Fruit fly (Drosophila melanogaster) whole organism, embryonic: ENCODE results near the gene Cht5.
A peak's percentile ranks its signal among the peaks of the same experiment; 100 is the strongest.

Experiments
- CG2129 ChIP-seq: fragments of 200-800 bp; sonication (Bioruptor generic); IDR thresholded peaks from 2 replicates; pipeline ENCODE4 v1.3.6; 2022; ENCODE audit warnings: missing biosample characterization, missing genetic modification characterization; ENCODE audit not compliant: partially characterized antibody
- CG32767 ChIP-seq: fragments of 200-800 bp; sonication (Bioruptor generic); IDR thresholded peaks from 2 replicates; pipeline ENCODE4 v1.3.6; 2022; ENCODE audit warnings: missing biosample characterization, missing genetic modification characterization
- CoRest ChIP-seq: fragments of 200-800 bp; sonication (Bioruptor generic); optimal IDR thresholded peaks from 3 replicates; lab custom pipeline; 2018; ENCODE audit warnings: missing biosample characterization, mild to moderate bottlenecking, missing genetic modification characterization, moderate library complexity
- Gug ChIP-seq: fragments of 200-800 bp; sonication (Bioruptor generic); IDR thresholded peaks from 4 replicates; pipeline ENCODE4 v1.3.6; 2022; ENCODE audit warnings: missing biosample characterization, missing genetic modification characterization
- Med ChIP-seq: fragments of 200-800 bp; sonication (Bioruptor generic); peaks from one replicate; lab custom pipeline; 2016; ENCODE audit warnings: missing biosample characterization, missing genetic modification characterization, mild to moderate bottlenecking, inconsistent platforms, moderate library complexity
- dati ChIP-seq: fragments of 200-800 bp; sonication (Bioruptor generic); IDR thresholded peaks from 2 replicates; pipeline ENCODE4 v1.3.6; 2022; ENCODE audit warnings: missing biosample characterization, missing genetic modification characterization
- gfzf ChIP-seq: fragments of 200-800 bp; sonication (Bioruptor generic); optimal IDR thresholded peaks from 2 replicates; lab custom pipeline; 2016; ENCODE audit warnings: missing biosample characterization, mild to moderate bottlenecking, missing genetic modification characterization, moderate library complexity
- oc ChIP-seq: fragments of 200-800 bp; sonication (Bioruptor generic); optimal IDR thresholded peaks from 2 replicates; lab custom pipeline; 2018; ENCODE audit warnings: missing biosample characterization, mild to moderate bottlenecking, missing genetic modification characterization, moderate library complexity
- pzg ChIP-seq: fragments of 200-800 bp; sonication (Bioruptor generic); optimal IDR thresholded peaks from 3 replicates; lab custom pipeline; 2018; ENCODE audit warnings: missing biosample characterization, mild to moderate bottlenecking, missing genetic modification characterization, moderate library complexity
- ttk ChIP-seq: fragments of 200-800 bp; sonication (Bioruptor generic); IDR thresholded peaks from 2 replicates; pipeline ENCODE4 v2.1.2; 2022; ENCODE audit warnings: missing biosample characterization, missing genetic modification characterization

DNA sequence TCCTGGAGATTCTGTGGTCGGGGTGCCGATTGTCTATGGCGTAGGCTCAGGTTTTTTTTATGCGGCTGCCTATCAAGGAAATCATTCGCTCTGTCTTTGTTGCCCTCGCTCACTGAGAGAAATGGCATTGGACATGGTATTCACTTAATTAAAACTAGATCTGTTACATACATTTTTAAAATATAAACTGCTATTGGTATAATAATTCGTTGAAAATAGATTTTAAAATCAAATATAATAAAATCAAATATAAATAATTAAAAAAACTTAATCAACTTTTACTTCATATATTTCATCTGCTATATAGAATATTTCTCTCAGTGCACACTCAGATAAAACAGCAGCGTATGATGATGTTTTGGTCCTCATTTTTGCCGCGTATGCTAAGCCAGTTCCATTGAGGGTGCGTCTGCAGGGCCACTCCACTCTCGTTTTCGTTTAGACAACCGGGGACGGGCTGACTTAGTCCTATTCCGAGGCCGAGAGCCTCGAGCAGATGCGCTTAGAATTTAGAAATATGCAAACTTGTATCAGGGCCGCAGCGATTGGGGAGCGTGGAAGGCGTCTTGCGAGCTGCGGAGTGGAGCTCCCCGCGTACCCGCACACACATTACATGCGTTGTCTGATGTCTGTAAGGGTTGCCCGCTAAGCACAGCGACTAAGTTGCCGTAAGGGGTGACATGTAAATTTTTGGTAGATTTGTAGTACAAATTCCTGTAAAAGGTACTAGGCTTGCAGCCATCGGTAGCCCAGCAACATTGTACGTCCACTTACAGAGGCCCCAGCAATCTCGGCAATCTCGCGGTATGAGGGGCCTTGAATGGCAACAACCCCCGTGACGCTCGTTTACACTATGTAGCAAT, 32.4 kb downstream of the Cht5 start:
- TF ChIP-seq gfzf: no peak
- no peak for TF ChIP-seq Gug (GFP tag; lab: Robert Waterston, UW)
- no peak for TF ChIP-seq CG2129
- TF ChIP-seq dati (GFP tag; lab: Robert Waterston, UW): no peak
- TF ChIP-seq Med (GFP tag; lab: Kevin White, UChicago): no peak
- no peak for TF ChIP-seq CG32767 (GFP tag; lab: Robert Waterston, UW)
- TF ChIP-seq oc (tag; lab: Kevin White, UChicago): no peak
- TF ChIP-seq pzg (GFP tag; lab: Kevin White, UChicago): no peak
- no peak for TF ChIP-seq ttk (GFP tag; lab: Robert Waterston, UW)
- TF ChIP-seq CoRest (tag; lab: Kevin White, UChicago): peak; percentile 58
